Worm (Caenorhabditis elegans) whole organism, late embryonic: ENCODE results near the gene F28A10.1.

Experiments used
- C08G9.2 ChIP-seq: sonication (generic microtip); optimal IDR thresholded peaks from 2 replicates; lab custom pipeline; 2016; ENCODE audit warnings: mild to moderate bottlenecking, missing genetic modification characterization, moderate library complexity, missing compliant biosample characterization
- F13H6.1 ChIP-seq: sonication (generic microtip); optimal IDR thresholded peaks from 2 replicates; lab custom pipeline; 2016; ENCODE audit warnings: missing genetic modification characterization, missing compliant biosample characterization
- K09A11.1 ChIP-seq: sonication (generic microtip); optimal IDR thresholded peaks from 2 replicates; lab custom pipeline; 2017; ENCODE audit warnings: antibody characterized with exemption, mild to moderate bottlenecking, missing genetic modification characterization, missing compliant biosample characterization; ENCODE audit not compliant: insufficient read depth
- ama-1 ChIP-seq: fragments of 150-350 bp; optimal IDR thresholded peaks from 2 replicates; lab custom pipeline; 2014
- ceh-24 ChIP-seq: sonication (generic microtip); optimal IDR thresholded peaks from 2 replicates; lab custom pipeline; 2016; ENCODE audit warnings: mild to moderate bottlenecking, missing genetic modification characterization, missing compliant biosample characterization
- ceh-31 ChIP-seq: sonication (generic microtip); optimal IDR thresholded peaks from 2 replicates; lab custom pipeline; 2016; ENCODE audit warnings: missing genetic modification characterization, missing compliant biosample characterization
- fax-1 ChIP-seq: sonication (generic microtip); optimal IDR thresholded peaks from 2 replicates; lab custom pipeline; 2016; ENCODE audit warnings: missing genotype, missing genetic modification characterization, missing compliant biosample characterization
- fkh-10 ChIP-seq: fragments of 150-350 bp; optimal IDR thresholded peaks from 2 replicates; lab custom pipeline; 2014; ENCODE audit warnings: missing biosample characterization, missing genetic modification reagents, missing genetic modification characterization
- fkh-6 ChIP-seq: sonication (generic microtip); optimal IDR thresholded peaks from 2 replicates; lab custom pipeline; 2016; ENCODE audit warnings: missing genetic modification characterization, missing compliant biosample characterization
- lim-6 ChIP-seq: sonication (generic microtip); optimal IDR thresholded peaks from 2 replicates; lab custom pipeline; 2016; ENCODE audit warnings: missing genetic modification characterization, missing compliant biosample characterization
- nfya-1 ChIP-seq: sonication (generic microtip); optimal IDR thresholded peaks from 2 replicates; lab custom pipeline; 2017; ENCODE audit warnings: missing genetic modification characterization, mild to moderate bottlenecking, missing compliant biosample characterization, antibody characterized with exemption, moderate library complexity
- nhr-11 ChIP-seq: fragments of 150-350 bp; optimal IDR thresholded peaks from 2 replicates; lab custom pipeline; 2014; ENCODE audit warnings: missing biosample characterization, missing genetic modification characterization
- pha-4 ChIP-seq: fragments of 150-350 bp; optimal IDR thresholded peaks from 2 replicates; lab custom pipeline; 2018; ENCODE audit warnings: missing biosample characterization, missing genetic modification reagents, missing genetic modification characterization
- sox-4 ChIP-seq: sonication (generic microtip); optimal IDR thresholded peaks from 2 replicates; lab custom pipeline; 2017; ENCODE audit warnings: mild to moderate bottlenecking, missing genetic modification characterization, inconsistent platforms, missing compliant biosample characterization

DNA sequence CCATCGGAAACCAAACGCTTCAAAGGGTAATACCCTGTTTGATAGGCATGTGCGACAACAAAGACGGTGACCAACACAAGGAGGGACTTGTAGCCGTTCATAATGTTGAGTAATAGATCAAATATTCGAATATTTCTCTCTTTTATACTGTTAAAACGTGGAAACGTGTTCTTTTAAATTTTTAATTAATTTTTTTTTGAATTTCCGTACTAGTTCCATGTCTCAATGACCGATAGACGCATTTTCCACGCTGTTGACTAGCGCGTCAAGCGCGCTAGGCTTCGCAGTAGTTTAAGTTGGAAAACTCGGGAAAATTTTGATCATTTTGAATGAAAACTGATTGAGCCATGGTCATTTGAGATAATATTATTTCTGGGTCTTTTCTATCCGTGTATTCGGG, 41.2 kb downstream of the F28A10.1 start, which contains the start of gene Y46B2A.3:
- TF ChIP-seq sox-4 (tag; lab: Kevin White, UChicago), result no peak
- no peak for TF ChIP-seq fkh-10 (GFP tag; lab: Kevin White, UChicago)
- no peak for TF ChIP-seq ceh-31
- TF ChIP-seq pha-4 (tag; lab: Kevin White, UChicago), result no peak
- TF ChIP-seq nhr-11 (tag; lab: Kevin White, UChicago), result no peak
- no peak for TF ChIP-seq ceh-24 (tag; lab: Kevin White, UChicago)
- no peak for TF ChIP-seq C08G9.2
- no peak for TF ChIP-seq fkh-6 (tag; lab: Kevin White, UChicago)
- TF ChIP-seq lim-6 (tag; lab: Kevin White, UChicago), result no peak
- no peak for TF ChIP-seq ama-1
- TF ChIP-seq nfya-1, result no peak
- TF ChIP-seq K09A11.1 (tag; lab: Kevin White, UChicago), result no peak
- no peak for TF ChIP-seq fax-1 (tag; lab: Kevin White, UChicago)
- no peak for TF ChIP-seq F13H6.1 (tag; lab: Kevin White, UChicago)
